Fruit fly (Drosophila melanogaster): ENCODE measurements around the gene CG13108.

Gene CG13108

dm6 chr2L:9187524-9187923, 23.5 kb downstream of the CG13108 start:
- no peak for TF ChIP-seq pan (optimal IDR thresholded peaks at IDR 0.05)
- TF ChIP-seq CG8478 (optimal IDR thresholded peaks at IDR 0.05) = no peak
- TF ChIP-seq Dll (optimal IDR thresholded peaks at IDR 0.05) = no peak
- no peak for TF ChIP-seq psq (optimal IDR thresholded peaks at IDR 0.05)
- TF ChIP-seq EcR (GFP tag; optimal IDR thresholded peaks at IDR 0.05) = no peak
- TF ChIP-seq usp (GFP tag; optimal IDR thresholded peaks at IDR 0.05) = no peak

dm6 chr2L:9188855-9189254, 24.8 kb downstream of the CG13108 start:
- TF ChIP-seq pan (optimal IDR thresholded peaks at IDR 0.05) = no peak
- TF ChIP-seq usp (GFP tag; optimal IDR thresholded peaks at IDR 0.05) = no peak
- TF ChIP-seq Dll (optimal IDR thresholded peaks at IDR 0.05) = no peak
- TF ChIP-seq psq (optimal IDR thresholded peaks at IDR 0.05) = no peak
- no peak for TF ChIP-seq CG8478 (optimal IDR thresholded peaks at IDR 0.05)
- TF ChIP-seq EcR (GFP tag; optimal IDR thresholded peaks at IDR 0.05) = no peak

- TF ChIP-seq usp (GFP tag; optimal IDR thresholded peaks at IDR 0.05) = no peak
- no peak for TF ChIP-seq Dll (optimal IDR thresholded peaks at IDR 0.05)
- no peak for TF ChIP-seq pan (optimal IDR thresholded peaks at IDR 0.05)
These were observed 25.2 kb downstream of the CG13108 start for dm6 chr2L:9189272-9189671.

- no peak for TF ChIP-seq EcR (GFP tag; optimal IDR thresholded peaks at IDR 0.05)
- TF ChIP-seq usp (GFP tag; optimal IDR thresholded peaks at IDR 0.05) = no peak
- no peak for TF ChIP-seq pan (optimal IDR thresholded peaks at IDR 0.05)
These were observed 26.2 kb downstream of the CG13108 start for dm6 chr2L:9190270-9190669.

- no peak for TF ChIP-seq pan (optimal IDR thresholded peaks at IDR 0.05)
- no peak for TF ChIP-seq usp (GFP tag; optimal IDR thresholded peaks at IDR 0.05)
- TF ChIP-seq Dll (optimal IDR thresholded peaks at IDR 0.05) = no peak
- TF ChIP-seq EcR (GFP tag; optimal IDR thresholded peaks at IDR 0.05) = no peak
- no peak for TF ChIP-seq psq (optimal IDR thresholded peaks at IDR 0.05)
- no peak for TF ChIP-seq CG8478 (optimal IDR thresholded peaks at IDR 0.05)
These were observed 28.3 kb downstream of the CG13108 start for dm6 chr2L:9192313-9192712.

dm6 chr2L:9193672-9194071, 29.6 kb downstream of the CG13108 start:
- TF ChIP-seq CG8478 (optimal IDR thresholded peaks at IDR 0.05) = no peak
- no peak for TF ChIP-seq EcR (GFP tag; optimal IDR thresholded peaks at IDR 0.05)
- no peak for TF ChIP-seq Dll (optimal IDR thresholded peaks at IDR 0.05)
- TF ChIP-seq pan (optimal IDR thresholded peaks at IDR 0.05) = no peak
- TF ChIP-seq psq (optimal IDR thresholded peaks at IDR 0.05) = no peak
- no peak for TF ChIP-seq usp (GFP tag; optimal IDR thresholded peaks at IDR 0.05)

dm6 chr2L:9194663-9195062, 30.6 kb downstream of the CG13108 start:
- no peak for TF ChIP-seq EcR (GFP tag; optimal IDR thresholded peaks at IDR 0.05)
- TF ChIP-seq Dll (optimal IDR thresholded peaks at IDR 0.05) = no peak
- no peak for TF ChIP-seq CG8478 (optimal IDR thresholded peaks at IDR 0.05)
- no peak for TF ChIP-seq usp (GFP tag; optimal IDR thresholded peaks at IDR 0.05)
- no peak for TF ChIP-seq pan (optimal IDR thresholded peaks at IDR 0.05)
- no peak for TF ChIP-seq psq (optimal IDR thresholded peaks at IDR 0.05)

dm6 chr2L:9198340-9198887, 34.4 kb downstream of the CG13108 start:
- TF ChIP-seq usp (GFP tag; optimal IDR thresholded peaks at IDR 0.05) = no peak
- no peak for TF ChIP-seq Dll (optimal IDR thresholded peaks at IDR 0.05)
- TF ChIP-seq CG8478 (optimal IDR thresholded peaks at IDR 0.05) = no peak
- TF ChIP-seq psq (optimal IDR thresholded peaks at IDR 0.05) = no peak
- no peak for TF ChIP-seq EcR (GFP tag; optimal IDR thresholded peaks at IDR 0.05)
- no peak for TF ChIP-seq pan (optimal IDR thresholded peaks at IDR 0.05)

dm6 chr2L:9203401-9203800, 39.4 kb downstream of the CG13108 start:
- TF ChIP-seq CG8478 (optimal IDR thresholded peaks at IDR 0.05) (no peak), EcR (GFP tag; optimal IDR thresholded peaks at IDR 0.05) (peak; percentile 81 to 98), Dll (optimal IDR thresholded peaks at IDR 0.05) (no peak), psq (optimal IDR thresholded peaks at IDR 0.05) (no peak), pan (optimal IDR thresholded peaks at IDR 0.05) (no peak), usp (GFP tag; optimal IDR thresholded peaks at IDR 0.05) (no peak)

- TF ChIP-seq EcR (GFP tag; optimal IDR thresholded peaks at IDR 0.05) (peak; percentile 18 to 51), CG8478 (optimal IDR thresholded peaks at IDR 0.05) (no peak)
These were observed 41.1 kb downstream of the CG13108 start for dm6 chr2L:9205133-9205615.

- no peak for TF ChIP-seq pan (optimal IDR thresholded peaks at IDR 0.05)
- no peak for TF ChIP-seq EcR (GFP tag; optimal IDR thresholded peaks at IDR 0.05)
- no peak for TF ChIP-seq CG8478 (optimal IDR thresholded peaks at IDR 0.05)
- TF ChIP-seq Dll (optimal IDR thresholded peaks at IDR 0.05) = no peak
- no peak for TF ChIP-seq psq (optimal IDR thresholded peaks at IDR 0.05)
- no peak for TF ChIP-seq usp (GFP tag; optimal IDR thresholded peaks at IDR 0.05)
These were observed 42.4 kb downstream of the CG13108 start for dm6 chr2L:9206401-9206800.

dm6 chr2L:9207133-9207532, 43.1 kb downstream of the CG13108 start:
- TF ChIP-seq pan (optimal IDR thresholded peaks at IDR 0.05) (no peak), usp (GFP tag; optimal IDR thresholded peaks at IDR 0.05) (no peak), Dll (optimal IDR thresholded peaks at IDR 0.05) (no peak), psq (optimal IDR thresholded peaks at IDR 0.05) (no peak), CG8478 (optimal IDR thresholded peaks at IDR 0.05) (no peak), EcR (GFP tag; optimal IDR thresholded peaks at IDR 0.05) (no peak)

Data from whole organism.